Fruit fly (Drosophila melanogaster): Measurements from ENCODE around the gene CG4238.

DNA sequence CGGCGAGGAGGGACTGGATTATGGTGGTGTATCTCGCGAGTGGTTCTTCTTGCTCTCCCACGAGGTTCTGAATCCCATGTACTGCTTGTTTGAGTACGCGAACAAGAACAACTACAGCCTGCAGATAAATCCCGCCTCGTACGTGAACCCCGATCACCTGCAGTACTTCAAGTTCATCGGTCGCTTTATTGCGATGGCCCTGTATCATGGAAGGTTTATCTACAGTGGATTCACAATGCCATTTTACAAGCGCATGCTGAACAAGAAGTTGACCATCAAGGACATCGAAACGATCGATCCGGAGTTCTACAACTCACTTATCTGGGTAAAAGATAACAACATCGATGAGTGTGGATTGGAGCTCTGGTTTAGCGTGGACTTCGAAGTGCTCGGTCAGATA lies 32.4 kb downstream of the CG4238 start:
- no peak for TF ChIP-seq CG2129 (GFP tag; IDR thresholded peaks at IDR 0.05; ENCODE audit: partially characterized antibody)
- no peak for TF ChIP-seq Nf-YA (GFP tag; IDR thresholded peaks at IDR 0.05)
- TF ChIP-seq CG12236 (GFP tag; optimal IDR thresholded peaks at IDR 0.05), result no peak
- no peak for TF ChIP-seq Taf1 (GFP tag; IDR thresholded peaks at IDR 0.05)
- no peak for TF ChIP-seq CG30403 (GFP tag; optimal IDR thresholded peaks at IDR 0.05)
- TF ChIP-seq yki (optimal IDR thresholded peaks at IDR 0.05), result no peak
- no peak for TF ChIP-seq NFAT (GFP tag; IDR thresholded peaks at IDR 0.05)
- TF ChIP-seq CG10979 (tag; optimal IDR thresholded peaks at IDR 0.05), result no peak
- TF ChIP-seq tap (tag; optimal IDR thresholded peaks at IDR 0.05), result no peak
- no peak for TF ChIP-seq p53 (GFP tag; optimal IDR thresholded peaks at IDR 0.05)
